Worm (Caenorhabditis elegans) whole organism, midembryonic: ENCODE data around the gene C08B6.5.

Experiments used
- T22C8.4 ChIP-seq: fragments of 200-800 bp; sonication (Bioruptor generic); IDR thresholded peaks from 2 replicates; pipeline ENCODE4 v1.3.6; 2022; ENCODE audit warnings: missing genetic modification characterization, missing compliant biosample characterization
- cog-1 ChIP-seq: sonication (generic microtip); optimal IDR thresholded peaks from 2 replicates; lab custom pipeline; 2016; ENCODE audit warnings: missing genetic modification characterization, missing compliant biosample characterization
- flt-1 ChIP-seq: fragments of 200-800 bp; sonication (Bioruptor generic); IDR thresholded peaks from 2 replicates; pipeline ENCODE4 v1.3.6; 2022; ENCODE audit warnings: missing genetic modification characterization, missing compliant biosample characterization
- klf-2 ChIP-seq: fragments of 200-800 bp; sonication (Bioruptor generic); conservative IDR thresholded peaks from 2 replicates; pipeline ENCODE4 v1.3.6; 2022; ENCODE audit warnings: missing genetic modification reagents, missing genetic modification characterization, missing compliant biosample characterization
- med-1 ChIP-seq: sonication (generic microtip); optimal IDR thresholded peaks from 2 replicates; lab custom pipeline; 2017; ENCODE audit warnings: missing genetic modification characterization, mild to moderate bottlenecking, missing compliant biosample characterization, antibody characterized with exemption, missing genetic modification reagents; ENCODE audit not compliant: insufficient read depth

DNA sequence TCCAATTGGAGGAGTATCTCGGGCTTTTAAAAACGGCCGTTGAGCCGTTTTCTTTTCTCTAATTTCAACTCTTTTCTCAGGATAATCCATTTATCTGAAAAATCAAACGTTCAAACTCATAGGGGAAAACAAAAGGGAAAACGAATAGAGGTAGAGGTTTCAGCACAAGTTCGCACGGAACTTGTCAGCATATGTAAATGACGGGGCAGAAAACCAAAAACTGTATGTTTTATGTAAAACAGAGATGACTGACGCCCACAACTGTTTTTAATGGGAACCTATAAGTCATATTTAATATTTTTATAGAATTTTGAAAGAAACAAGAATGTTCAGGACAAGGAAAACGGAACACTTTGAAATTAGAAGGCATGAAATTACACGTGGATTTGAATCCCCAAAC, 48.8 kb downstream of the C08B6.5 start, which contains the start of gene C51E3.6:
- no peak for TF ChIP-seq cog-1 (tag; lab: Kevin White, UChicago)
- TF ChIP-seq T22C8.4 (GFP tag; lab: Robert Waterston, UW) = no peak
- TF ChIP-seq med-1 (GFP tag; lab: Kevin White, UChicago) = no peak
- no peak for TF ChIP-seq klf-2 (GFP tag; lab: Robert Waterston, UW)
- TF ChIP-seq flt-1 (GFP tag; lab: Robert Waterston, UW) = no peak
